Worm (Caenorhabditis elegans) whole organism, early embryonic: ENCODE data around the gene H34I24.2.

Experiments
- aly-1 ChIP-seq: sonication (generic microtip); optimal IDR thresholded peaks from 2 replicates; lab custom pipeline; 2016; ENCODE audit warnings: missing genetic modification characterization, missing compliant biosample characterization
- ama-1 ChIP-seq: fragments of 150-350 bp; optimal IDR thresholded peaks from 2 replicates; lab custom pipeline; 2014
- ets-7 ChIP-seq: sonication (generic microtip); optimal IDR thresholded peaks from 2 replicates; lab custom pipeline; 2016; ENCODE audit warnings: missing genotype, missing genetic modification characterization, missing compliant biosample characterization
- hnd-1 ChIP-seq: sonication (generic microtip); optimal IDR thresholded peaks from 2 replicates; lab custom pipeline; 2016; ENCODE audit warnings: missing genetic modification characterization, missing compliant biosample characterization
- pes-1 ChIP-seq: fragments of 200-800 bp; sonication (Bioruptor generic); IDR thresholded peaks from 2 replicates; pipeline ENCODE4 v1.3.6; 2022; ENCODE audit warnings: missing genetic modification reagents, missing genetic modification characterization, missing compliant biosample characterization
- scrt-1 ChIP-seq: fragments of 200-800 bp; sonication (Bioruptor generic); IDR thresholded peaks from 2 replicates; pipeline ENCODE4 v1.3.6; 2022; ENCODE audit warnings: missing genetic modification characterization, missing compliant biosample characterization
- tbx-11 ChIP-seq: fragments of 200-800 bp; sonication (Bioruptor generic); IDR thresholded peaks from 2 replicates; pipeline ENCODE4 v1.3.6; 2022; ENCODE audit warnings: missing genetic modification characterization, missing compliant biosample characterization
- tbx-37 ChIP-seq: fragments of 200-800 bp; sonication (Bioruptor generic); conservative IDR thresholded peaks from 2 replicates; pipeline ENCODE4 v1.3.6; 2022; ENCODE audit warnings: missing genetic modification reagents, missing genetic modification characterization, missing compliant biosample characterization

- TF ChIP-seq tbx-37 (GFP tag; lab: Robert Waterston, UW) (no peak), pes-1 (GFP tag; lab: Robert Waterston, UW) (no peak), ama-1 (no peak), scrt-1 (GFP tag; lab: Robert Waterston, UW) (no peak), aly-1 (tag; lab: Kevin White, UChicago) (no peak), tbx-11 (GFP tag; lab: Robert Waterston, UW) (no peak), ets-7 (tag; lab: Kevin White, UChicago) (no peak), hnd-1 (tag; lab: Kevin White, UChicago) (no peak)
These were observed 34.1 kb downstream of the H34I24.2 start for ce11 chrIII:2875946-2876345.
